Worm (Caenorhabditis elegans): Measurements from ENCODE around the gene srh-170.

- TF ChIP-seq ceh-13 (GFP tag; optimal IDR thresholded peaks at IDR 0.05) (no peak), tbx-11 (GFP tag; IDR thresholded peaks at IDR 0.05) (no peak), hmg-4 (GFP tag; optimal IDR thresholded peaks at IDR 0.05) (no peak), ets-7 (tag; optimal IDR thresholded peaks at IDR 0.05) (no peak), aly-1 (tag; optimal IDR thresholded peaks at IDR 0.05) (no peak), ama-1 (optimal IDR thresholded peaks at IDR 0.05) (no peak), tra-4 (tag; optimal IDR thresholded peaks at IDR 0.05) (no peak), flt-1 (GFP tag; IDR thresholded peaks at IDR 0.05) (no peak), pes-1 (GFP tag; IDR thresholded peaks at IDR 0.05) (no peak), hnd-1 (tag; optimal IDR thresholded peaks at IDR 0.05) (no peak), F13C5.2 (tag; optimal IDR thresholded peaks at IDR 0.05) (no peak), tbx-37 (GFP tag; conservative IDR thresholded peaks at IDR 0.05) (no peak)
Measured at ce11 chrV:15383739-15384138, 4.9 kb downstream of the srh-170 start, which contains the start of gene str-88.

All from whole organism, early embryonic.